Worm (Caenorhabditis elegans): Measurements from ENCODE around the gene rpl-10.
A peak's percentile ranks its signal among the peaks of the same experiment; 100 is the strongest.

rpl-10 gene

ce11 chrII:8181437-8181836 is 37.8 kb downstream of the rpl-10 start, which contains the start of gene dylt-3:
dylt-3 (plus strand) TSS chrII:8181737.
- TF ChIP-seq ets-7 (tag; optimal IDR thresholded peaks at IDR 0.05) (no peak), B0310.2 (tag; optimal IDR thresholded peaks at IDR 0.05) (no peak), hmg-4 (GFP tag; optimal IDR thresholded peaks at IDR 0.05) (no peak), hnd-1 (tag; optimal IDR thresholded peaks at IDR 0.05) (no peak), pes-1 (GFP tag; IDR thresholded peaks at IDR 0.05) (no peak), tra-4 (tag; optimal IDR thresholded peaks at IDR 0.05) (no peak), ama-1 (optimal IDR thresholded peaks at IDR 0.05) (no peak), tbx-37 (GFP tag; conservative IDR thresholded peaks at IDR 0.05) (no peak), F13C5.2 (tag; optimal IDR thresholded peaks at IDR 0.05) (no peak), hmbx-1 (tag; optimal IDR thresholded peaks at IDR 0.05) (no peak), tbx-11 (GFP tag; IDR thresholded peaks at IDR 0.05) (no peak), scrt-1 (GFP tag; IDR thresholded peaks at IDR 0.05) (no peak), ceh-36 (tag; optimal IDR thresholded peaks at IDR 0.05) (no peak), flt-1 (GFP tag; IDR thresholded peaks at IDR 0.05) (no peak), aly-1 (tag; optimal IDR thresholded peaks at IDR 0.05) (no peak), ceh-13 (GFP tag; optimal IDR thresholded peaks at IDR 0.05) (no peak)

- TF ChIP-seq hmbx-1 (tag; optimal IDR thresholded peaks at IDR 0.05) (no peak), F13C5.2 (tag; optimal IDR thresholded peaks at IDR 0.05) (peak; percentile 85), flt-1 (GFP tag; IDR thresholded peaks at IDR 0.05) (peak; percentile 48; the same call in 1 of the 2 replicates), ets-7 (tag; optimal IDR thresholded peaks at IDR 0.05) (no peak), hmg-4 (GFP tag; optimal IDR thresholded peaks at IDR 0.05) (peak; percentile 31)
Measured at ce11 chrII:8185016-8185493, 41.4 kb downstream of the rpl-10 start, which contains the start of the genes mig-5 and cct-1. mig-5 (minus strand) TSS chrII:8185023. cct-1 (plus strand) TSS chrII:8185443.

ce11 chrII:8187516-8187915 is 43.8 kb downstream of the rpl-10 start:
- TF ChIP-seq ama-1 (optimal IDR thresholded peaks at IDR 0.05) (no peak), hmg-4 (GFP tag; optimal IDR thresholded peaks at IDR 0.05) (no peak), B0310.2 (tag; optimal IDR thresholded peaks at IDR 0.05) (no peak), ceh-13 (GFP tag; optimal IDR thresholded peaks at IDR 0.05) (no peak), scrt-1 (GFP tag; IDR thresholded peaks at IDR 0.05) (no peak), tbx-11 (GFP tag; IDR thresholded peaks at IDR 0.05) (no peak), hmbx-1 (tag; optimal IDR thresholded peaks at IDR 0.05) (no peak), pes-1 (GFP tag; IDR thresholded peaks at IDR 0.05) (no peak), ets-7 (tag; optimal IDR thresholded peaks at IDR 0.05) (no peak), F13C5.2 (tag; optimal IDR thresholded peaks at IDR 0.05) (no peak), tbx-37 (GFP tag; conservative IDR thresholded peaks at IDR 0.05) (no peak), hnd-1 (tag; optimal IDR thresholded peaks at IDR 0.05) (no peak), aly-1 (tag; optimal IDR thresholded peaks at IDR 0.05) (no peak), sea-1 (GFP tag; conservative IDR thresholded peaks at IDR 0.05) (no peak), flt-1 (GFP tag; IDR thresholded peaks at IDR 0.05) (no peak), ceh-36 (tag; optimal IDR thresholded peaks at IDR 0.05) (no peak), tra-4 (tag; optimal IDR thresholded peaks at IDR 0.05) (no peak)

- TF ChIP-seq hmbx-1 (tag; optimal IDR thresholded peaks at IDR 0.05) = no peak
- TF ChIP-seq tbx-37 (GFP tag; conservative IDR thresholded peaks at IDR 0.05) = no peak
- TF ChIP-seq ceh-36 (tag; optimal IDR thresholded peaks at IDR 0.05) = no peak
- no peak for TF ChIP-seq tra-4 (tag; optimal IDR thresholded peaks at IDR 0.05)
- TF ChIP-seq ama-1 (optimal IDR thresholded peaks at IDR 0.05) = no peak
- no peak for TF ChIP-seq sea-1 (GFP tag; conservative IDR thresholded peaks at IDR 0.05)
- TF ChIP-seq scrt-1 (GFP tag; IDR thresholded peaks at IDR 0.05) = no peak
- no peak for TF ChIP-seq pes-1 (GFP tag; IDR thresholded peaks at IDR 0.05)
- no peak for TF ChIP-seq hmg-4 (GFP tag; optimal IDR thresholded peaks at IDR 0.05)
- no peak for TF ChIP-seq ceh-13 (GFP tag; optimal IDR thresholded peaks at IDR 0.05)
Measured at ce11 chrII:8190455-8190854, 46.8 kb downstream of the rpl-10 start, which contains the start of gene T05C12.8. T05C12.8 (minus strand) TSS chrII:8190555.

- TF ChIP-seq pes-1 (GFP tag; IDR thresholded peaks at IDR 0.05) = no peak
- no peak for TF ChIP-seq B0310.2 (tag; optimal IDR thresholded peaks at IDR 0.05)
- no peak for TF ChIP-seq ceh-36 (tag; optimal IDR thresholded peaks at IDR 0.05)
- no peak for TF ChIP-seq scrt-1 (GFP tag; IDR thresholded peaks at IDR 0.05)
- no peak for TF ChIP-seq F13C5.2 (tag; optimal IDR thresholded peaks at IDR 0.05)
- TF ChIP-seq hnd-1 (tag; optimal IDR thresholded peaks at IDR 0.05) = no peak
Measured at ce11 chrII:8193126-8193525, 49.4 kb downstream of the rpl-10 start, which contains the start of gene T05C12.9. T05C12.9 (minus strand) TSS chrII:8193226.

ce11 chrII:8193922-8194321 is 50.2 kb downstream of the rpl-10 start:
- TF ChIP-seq ets-7 (tag; optimal IDR thresholded peaks at IDR 0.05) (no peak), flt-1 (GFP tag; IDR thresholded peaks at IDR 0.05) (no peak), tra-4 (tag; optimal IDR thresholded peaks at IDR 0.05) (no peak), hnd-1 (tag; optimal IDR thresholded peaks at IDR 0.05) (no peak), B0310.2 (tag; optimal IDR thresholded peaks at IDR 0.05) (no peak), scrt-1 (GFP tag; IDR thresholded peaks at IDR 0.05) (no peak)

All from whole organism, early embryonic.